Worm (Caenorhabditis elegans) whole organism, midembryonic: ENCODE measurements around the gene fbxb-105.

Experiments used
- cog-1 ChIP-seq: sonication (generic microtip); optimal IDR thresholded peaks from 2 replicates; lab custom pipeline; 2016; ENCODE audit warnings: missing genetic modification characterization, missing compliant biosample characterization
- klf-2 ChIP-seq: fragments of 200-800 bp; sonication (Bioruptor generic); conservative IDR thresholded peaks from 2 replicates; pipeline ENCODE4 v1.3.6; 2022; ENCODE audit warnings: missing genetic modification reagents, missing genetic modification characterization, missing compliant biosample characterization
- tab-1 ChIP-seq: fragments of 200-800 bp; sonication (Bioruptor generic); IDR thresholded peaks from 2 replicates; pipeline ENCODE4 v1.3.6; 2022; ENCODE audit warnings: missing genetic modification characterization, missing compliant biosample characterization
- ztf-23 ChIP-seq: fragments of 200-800 bp; sonication (Bioruptor generic); IDR thresholded peaks from 2 replicates; pipeline ENCODE4 v1.3.6; 2022; ENCODE audit warnings: missing genetic modification reagents, missing genetic modification characterization, missing compliant biosample characterization
- ztf-29 ChIP-seq: fragments of 200-800 bp; sonication (Bioruptor generic); IDR thresholded peaks from 2 replicates; pipeline ENCODE4 v1.3.6; 2022; ENCODE audit warnings: missing genetic modification reagents, missing genetic modification characterization, missing compliant biosample characterization

- no peak for TF ChIP-seq klf-2 (GFP tag; lab: Robert Waterston, UW)
- no peak for TF ChIP-seq tab-1 (GFP tag; lab: Robert Waterston, UW)
- TF ChIP-seq ztf-29 (GFP tag; lab: Robert Waterston, UW), result no peak
- no peak for TF ChIP-seq ztf-23 (GFP tag; lab: Robert Waterston, UW)
- TF ChIP-seq cog-1 (tag; lab: Kevin White, UChicago), result no peak
Observed at ce11 chrII:2739619-2740018, 31.1 kb downstream of the fbxb-105 start, which contains the start of gene T05A8.6.
